Fruit fly (Drosophila melanogaster): ENCODE measurements around the gene CG9497.

DNA sequence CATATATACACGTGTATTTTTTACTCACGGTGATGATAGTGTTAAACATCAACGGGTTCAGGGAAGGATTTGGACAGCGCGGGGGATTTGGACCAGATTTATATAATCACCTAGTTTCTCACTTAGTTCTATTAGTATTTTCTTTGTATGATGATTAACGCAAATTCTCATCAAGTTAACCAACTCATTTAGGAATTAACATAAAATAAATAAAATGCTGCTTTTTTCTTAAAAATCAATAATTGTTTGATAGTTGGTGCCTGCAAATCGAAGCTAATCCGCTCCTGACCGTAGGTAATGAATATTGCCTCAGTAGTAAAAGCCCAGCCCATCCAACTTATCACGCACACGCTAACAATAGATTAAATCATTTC lies 3.6 kb upstream of the CG9497 start:
- TF ChIP-seq GATAd (GFP tag; optimal IDR thresholded peaks at IDR 0.05) (no peak), Dfd (GFP tag; optimal IDR thresholded peaks at IDR 0.05) (no peak), Mio (GFP tag; optimal IDR thresholded peaks at IDR 0.05) (no peak), Myc (optimal IDR thresholded peaks at IDR 0.05) (no peak), Dif (GFP tag; optimal IDR thresholded peaks at IDR 0.05; ENCODE audit: partially characterized antibody) (no peak), brk (GFP tag; optimal IDR thresholded peaks at IDR 0.05) (no peak), usp (GFP tag; optimal IDR thresholded peaks at IDR 0.05) (no peak), psq (GFP tag; optimal IDR thresholded peaks at IDR 0.05) (peak; percentile 5), br (GFP tag; optimal IDR thresholded peaks at IDR 0.05) (peak; percentile 14), pan (optimal IDR thresholded peaks at IDR 0.05) (no peak), CrebA (GFP tag; optimal IDR thresholded peaks at IDR 0.05; ENCODE audit: borderline replicate concordance) (no peak), Rel (GFP tag; optimal IDR thresholded peaks at IDR 0.05) (no peak), Rel (tag; optimal IDR thresholded peaks at IDR 0.05) (no peak), fru (GFP tag; optimal IDR thresholded peaks at IDR 0.05) (peak; percentile 43)
